Worm (Caenorhabditis elegans) whole organism, L2 larva: ENCODE data around the gene szy-2.

Source experiments
- C34F6.9 ChIP-seq: fragments of 150-350 bp; optimal IDR thresholded peaks from 2 replicates; lab custom pipeline; 2014; ENCODE audit warnings: missing biosample characterization, missing genetic modification characterization
- F13H6.1 ChIP-seq: sonication (generic microtip); optimal IDR thresholded peaks from 2 replicates; lab custom pipeline; 2016; ENCODE audit warnings: missing genetic modification characterization, missing compliant biosample characterization
- Y55F3AM.14 ChIP-seq: fragments of 200-800 bp; sonication (Bioruptor generic); optimal IDR thresholded peaks from 2 replicates; lab custom pipeline; 2018; ENCODE audit warnings: mild to moderate bottlenecking, missing genetic modification characterization, missing compliant biosample characterization
- ZK546.5 ChIP-seq: sonication (generic microtip); optimal IDR thresholded peaks from 2 replicates; lab custom pipeline; 2017; ENCODE audit warnings: missing biosample characterization, missing genetic modification characterization
- alr-1 ChIP-seq: fragments of 150-350 bp; optimal IDR thresholded peaks from 2 replicates; lab custom pipeline; 2014; ENCODE audit warnings: missing biosample characterization, missing genetic modification characterization
- aly-2 ChIP-seq: fragments of 150-350 bp; optimal IDR thresholded peaks from 2 replicates; lab custom pipeline; 2014; ENCODE audit warnings: missing biosample characterization, missing genetic modification characterization
- ama-1 ChIP-seq: fragments of 150-350 bp; optimal IDR thresholded peaks from 2 replicates; lab custom pipeline; 2018; ENCODE audit warnings: inconsistent platforms
- blmp-1 ChIP-seq: sonication (generic microtip); optimal IDR thresholded peaks from 2 replicates; lab custom pipeline; 2017; ENCODE audit warnings: missing genetic modification characterization, mild to moderate bottlenecking, missing compliant biosample characterization, antibody characterized with exemption, moderate library complexity; ENCODE audit not compliant: insufficient read depth
- ceh-16 ChIP-seq: fragments of 150-350 bp; optimal IDR thresholded peaks from 2 replicates; lab custom pipeline; 2014; ENCODE audit warnings: missing biosample characterization, missing genetic modification characterization
- ceh-82 ChIP-seq: fragments of 150-350 bp; optimal IDR thresholded peaks from 2 replicates; lab custom pipeline; 2014; ENCODE audit warnings: missing biosample characterization, missing genetic modification characterization
- crh-2 ChIP-seq: sonication (generic microtip); optimal IDR thresholded peaks from 2 replicates; lab custom pipeline; 2017; ENCODE audit warnings: missing biosample characterization, missing genetic modification characterization
- egl-27 ChIP-seq: sonication (generic microtip); optimal IDR thresholded peaks from 3 replicates; lab custom pipeline; 2017; ENCODE audit warnings: missing biosample characterization, missing genetic modification reagents, missing genetic modification characterization
- elt-3 ChIP-seq: sonication (generic microtip); optimal IDR thresholded peaks from 2 replicates; lab custom pipeline; 2017; ENCODE audit warnings: missing biosample characterization, missing genetic modification characterization
- fos-1 ChIP-seq: fragments of 150-350 bp; optimal IDR thresholded peaks from 2 replicates; lab custom pipeline; 2014; ENCODE audit warnings: missing biosample characterization, missing genetic modification characterization
- gmeb-1 ChIP-seq: fragments of 150-350 bp; optimal IDR thresholded peaks from 2 replicates; lab custom pipeline; 2014; ENCODE audit warnings: missing biosample characterization, missing genetic modification characterization
- lin-11 ChIP-seq: fragments of 150-350 bp; sonication (generic microtip); optimal IDR thresholded peaks from 2 replicates; lab custom pipeline; 2014; ENCODE audit warnings: missing biosample characterization, missing genetic modification characterization, inconsistent platforms, mixed read lengths
- lin-13 ChIP-seq: fragments of 150-350 bp; optimal IDR thresholded peaks from 2 replicates; lab custom pipeline; 2014; ENCODE audit warnings: missing biosample characterization, missing genetic modification reagents, missing genetic modification characterization
- lin-39 ChIP-seq: fragments of 150-350 bp; optimal IDR thresholded peaks from 2 replicates; lab custom pipeline; 2014; ENCODE audit warnings: missing biosample characterization, missing genetic modification reagents, missing genetic modification characterization
- lsy-2 ChIP-seq, 2 experiments: fragments of 150-350 bp in 1 of 2; sonication (generic microtip) in 1 of 2; optimal IDR thresholded peaks; 2 replicates each; lab custom pipeline; 2014 to 2017; ENCODE audit warnings: missing biosample characterization in 2 of 2, missing genetic modification characterization in 2 of 2
- mab-5 ChIP-seq: fragments of 150-350 bp; optimal IDR thresholded peaks from 2 replicates; lab custom pipeline; 2014; ENCODE audit warnings: missing biosample characterization, missing genetic modification characterization
- mbf-1 ChIP-seq: sonication (generic microtip); optimal IDR thresholded peaks from 2 replicates; lab custom pipeline; 2017; ENCODE audit warnings: missing biosample characterization, missing genetic modification characterization
- mdl-1 ChIP-seq, 2 experiments: fragments of 150-350 bp in 1 of 2; sonication (generic microtip) in 1 of 2; optimal IDR thresholded peaks; 2 replicates each; lab custom pipeline; 2017; ENCODE audit warnings: missing biosample characterization in 2 of 2, missing genetic modification characterization in 2 of 2
- nhr-10 ChIP-seq: sonication (generic microtip); optimal IDR thresholded peaks from 2 replicates; lab custom pipeline; 2017; ENCODE audit warnings: missing biosample characterization, missing genetic modification characterization
- nhr-12 ChIP-seq: fragments of 150-350 bp; optimal IDR thresholded peaks from 2 replicates; lab custom pipeline; 2014; ENCODE audit warnings: missing biosample characterization, missing genetic modification characterization
- nhr-129 ChIP-seq: fragments of 150-350 bp; optimal IDR thresholded peaks from 2 replicates; lab custom pipeline; 2014; ENCODE audit warnings: missing biosample characterization, missing genetic modification characterization
- nhr-21 ChIP-seq: fragments of 150-350 bp; optimal IDR thresholded peaks from 2 replicates; lab custom pipeline; 2014; ENCODE audit warnings: missing biosample characterization, missing genetic modification characterization
- nhr-23 ChIP-seq: fragments of 150-350 bp; optimal IDR thresholded peaks from 2 replicates; lab custom pipeline; 2014; ENCODE audit warnings: missing biosample characterization, missing genetic modification reagents, missing genetic modification characterization
- nhr-237 ChIP-seq: fragments of 150-350 bp; optimal IDR thresholded peaks from 2 replicates; lab custom pipeline; 2014; ENCODE audit warnings: missing biosample characterization, missing genetic modification characterization
- nhr-6 ChIP-seq: fragments of 150-350 bp; optimal IDR thresholded peaks from 2 replicates; lab custom pipeline; 2014; ENCODE audit warnings: missing biosample characterization, missing genetic modification characterization
- nhr-77 ChIP-seq: fragments of 150-350 bp; optimal IDR thresholded peaks from 2 replicates; lab custom pipeline; 2014; ENCODE audit warnings: missing biosample characterization, missing genetic modification characterization
- peb-1 ChIP-seq: fragments of 150-350 bp; optimal IDR thresholded peaks from 2 replicates; lab custom pipeline; 2014; ENCODE audit warnings: missing biosample characterization, missing genetic modification characterization
- sem-4 ChIP-seq: fragments of 150-350 bp; optimal IDR thresholded peaks from 2 replicates; lab custom pipeline; 2014; ENCODE audit warnings: missing biosample characterization, missing genetic modification reagents, missing genetic modification characterization
- skn-1 ChIP-seq: sonication (generic microtip); optimal IDR thresholded peaks from 2 replicates; lab custom pipeline; 2017; ENCODE audit warnings: missing biosample characterization, missing genetic modification characterization
- sma-3 ChIP-seq: sonication (generic microtip); optimal IDR thresholded peaks from 2 replicates; lab custom pipeline; 2016; ENCODE audit warnings: missing genetic modification reagents, missing genetic modification characterization, missing compliant biosample characterization
- sma-9 ChIP-seq, 2 experiments: fragments of 150-350 bp in 1 of 2; sonication (generic microtip) in 1 of 2; optimal IDR thresholded peaks; 2 replicates each; lab custom pipeline; 2014 to 2016; ENCODE audit warnings: missing genetic modification characterization in 2 of 2, mild to moderate bottlenecking in 1 of 2, missing biosample characterization in 1 of 2, missing compliant biosample characterization in 1 of 2, missing genetic modification reagents in 1 of 2, moderate library complexity in 1 of 2
- snpc-4 ChIP-seq: fragments of 150-350 bp; optimal IDR thresholded peaks from 2 replicates; lab custom pipeline; 2014; ENCODE audit warnings: missing biosample characterization, missing genetic modification characterization
- unc-39 ChIP-seq: fragments of 150-350 bp; optimal IDR thresholded peaks from 2 replicates; lab custom pipeline; 2014; ENCODE audit warnings: missing biosample characterization, missing genetic modification characterization
- unc-55 ChIP-seq: fragments of 150-350 bp; sonication (generic microtip); optimal IDR thresholded peaks from 3 replicates; lab custom pipeline; 2014; ENCODE audit warnings: missing biosample characterization, missing genetic modification reagents, missing genetic modification characterization
- unc-62 ChIP-seq: fragments of 150-350 bp; optimal IDR thresholded peaks from 2 replicates; lab custom pipeline; 2014; ENCODE audit warnings: missing biosample characterization, missing genetic modification reagents, missing genetic modification characterization
- zag-1 ChIP-seq: fragments of 150-350 bp; optimal IDR thresholded peaks from 2 replicates; lab custom pipeline; 2014; ENCODE audit warnings: missing biosample characterization, missing genetic modification characterization
- ztf-11 ChIP-seq: sonication (generic microtip); optimal IDR thresholded peaks from 2 replicates; lab custom pipeline; 2017; ENCODE audit warnings: missing biosample characterization, missing genetic modification characterization
- ztf-4 ChIP-seq: fragments of 150-350 bp; optimal IDR thresholded peaks from 2 replicates; lab custom pipeline; 2014; ENCODE audit warnings: missing biosample characterization, missing genetic modification characterization

Gene szy-2

DNA sequence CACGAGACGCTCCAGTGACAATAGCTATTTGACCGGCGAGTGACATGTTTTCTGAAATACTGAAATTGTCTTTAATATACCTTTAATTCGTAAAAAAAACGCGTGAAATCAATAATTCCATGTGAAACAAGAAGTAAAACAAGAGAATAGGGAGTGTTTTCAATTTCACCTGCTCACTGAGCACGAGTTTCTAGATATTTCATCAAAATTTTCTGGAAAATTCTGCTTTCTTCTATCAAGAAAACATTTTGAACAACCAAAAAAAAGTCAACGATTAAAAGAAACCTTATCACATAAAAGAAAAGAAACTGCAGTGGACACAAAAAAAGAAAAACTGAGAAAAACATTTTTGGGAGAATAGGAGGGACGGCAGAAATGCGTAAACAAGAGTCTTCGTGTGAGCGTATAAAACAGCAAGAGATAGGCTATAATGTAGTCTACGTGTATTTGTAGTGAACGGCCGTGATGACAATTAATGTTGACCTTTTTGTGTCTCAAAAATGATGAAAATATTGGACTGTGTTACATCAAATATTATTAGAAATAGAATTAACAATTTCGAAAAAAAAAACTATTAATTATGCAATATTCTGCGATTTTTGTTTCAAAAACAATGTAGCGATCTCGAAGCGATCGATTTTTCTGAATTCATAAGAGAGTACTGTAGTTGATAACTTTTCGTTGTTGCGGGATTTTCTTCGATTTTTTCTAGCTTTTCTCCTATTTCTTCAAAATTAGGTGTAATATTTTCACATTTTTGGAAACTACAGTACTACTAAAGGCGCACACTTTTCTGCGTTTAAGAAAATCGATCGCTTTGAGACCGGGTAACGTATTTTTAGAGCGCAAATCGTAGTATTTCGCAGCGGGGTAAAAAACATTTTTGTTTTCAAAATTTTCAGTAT lies 2.8 kb downstream of the szy-2 start, which contains the start of gene dhs-9 (continued):
- peak; percentile 4 for TF ChIP-seq unc-55 (GFP tag; lab: Kevin White, UChicago)
- no peak for TF ChIP-seq elt-3 (tag; lab: Kevin White, UChicago)
- TF ChIP-seq mab-5 (tag; lab: Kevin White, UChicago), result no peak
- peak in 1 of 2 experiments; percentile 45 for TF ChIP-seq lsy-2 (tag; optimal IDR thresholded peaks at IDR 0.05; lab: Kevin White, UChicago)
- peak; percentile 61 for TF ChIP-seq nhr-129
- TF ChIP-seq nhr-237 (tag; lab: Kevin White, UChicago), result no peak
- no peak for TF ChIP-seq lin-39
- TF ChIP-seq nhr-23 (tag; lab: Kevin White, UChicago), result no peak
- no peak for TF ChIP-seq nhr-12
- TF ChIP-seq nhr-6, result no peak
- TF ChIP-seq F13H6.1 (tag; lab: Kevin White, UChicago), result peak; percentile 33
- TF ChIP-seq Y55F3AM.14 (GFP tag; lab: Kevin White, UChicago), result no peak
- no peak for TF ChIP-seq sma-9 (GFP tag; optimal IDR thresholded peaks at IDR 0.05; lab: Kevin White, UChicago)
- no peak for TF ChIP-seq sma-9 (tag; optimal IDR thresholded peaks at IDR 0.05; lab: Kevin White, UChicago)
- no peak for TF ChIP-seq ZK546.5 (tag; lab: Kevin White, UChicago)
- no peak for TF ChIP-seq ceh-82
- TF ChIP-seq nhr-10 (tag; lab: Kevin White, UChicago), result no peak
- TF ChIP-seq sem-4 (tag; lab: Kevin White, UChicago), result no peak
- no peak for TF ChIP-seq ceh-16 (tag; lab: Kevin White, UChicago)
- TF ChIP-seq lin-13 (GFP tag; lab: Kevin White, UChicago), result no peak
- TF ChIP-seq ztf-11 (tag; lab: Kevin White, UChicago), result no peak
- TF ChIP-seq unc-39 (tag; lab: Kevin White, UChicago), result no peak

DNA sequence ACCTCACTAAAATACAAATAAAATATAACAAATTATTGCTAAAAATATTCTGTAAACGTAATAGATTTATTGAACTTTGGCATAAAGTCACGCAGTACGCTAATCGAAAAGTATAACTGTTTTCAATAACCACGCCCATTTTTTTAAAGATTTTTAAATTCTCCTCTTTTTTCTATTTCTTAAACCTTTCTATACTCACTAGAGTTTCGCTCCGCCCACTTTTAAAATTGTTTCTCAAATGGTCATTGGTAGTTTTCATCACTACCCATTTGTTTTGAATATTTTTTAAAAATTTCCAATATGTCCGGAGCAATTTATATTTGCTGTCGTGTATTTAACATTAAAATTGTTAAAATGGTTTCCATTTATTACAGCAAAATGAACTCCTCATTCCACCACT lies 9.2 kb downstream of the szy-2 start, which contains the start of gene Y32H12A.1:
Gene Y32H12A.1 (plus strand): TSS at position 301 of the 400 bp plus-strand sequence.
- TF ChIP-seq lin-13 (GFP tag; lab: Kevin White, UChicago) (no peak), nhr-237 (tag; lab: Kevin White, UChicago) (no peak), mdl-1 (tag; optimal IDR thresholded peaks at IDR 0.05; lab: Kevin White, UChicago) (no peak), fos-1 (no peak), sma-9 (GFP tag; optimal IDR thresholded peaks at IDR 0.05; lab: Kevin White, UChicago) (no peak), sma-9 (tag; optimal IDR thresholded peaks at IDR 0.05; lab: Kevin White, UChicago) (no peak), ztf-11 (tag; lab: Kevin White, UChicago) (no peak), ztf-4 (no peak), sem-4 (tag; lab: Kevin White, UChicago) (no peak), unc-39 (tag; lab: Kevin White, UChicago) (no peak), nhr-21 (no peak), sma-3 (GFP tag; lab: Kevin White, UChicago) (no peak), ZK546.5 (tag; lab: Kevin White, UChicago) (no peak), unc-55 (GFP tag; lab: Kevin White, UChicago) (no peak), nhr-10 (tag; lab: Kevin White, UChicago) (no peak), zag-1 (tag; lab: Kevin White, UChicago) (no peak), nhr-23 (tag; lab: Kevin White, UChicago) (no peak), lsy-2 (tag; optimal IDR thresholded peaks at IDR 0.05; lab: Kevin White, UChicago) (no peak), ama-1 (lab: Kevin White, UChicago) (no peak), crh-2 (tag; lab: Kevin White, UChicago) (no peak), gmeb-1 (no peak)

DNA sequence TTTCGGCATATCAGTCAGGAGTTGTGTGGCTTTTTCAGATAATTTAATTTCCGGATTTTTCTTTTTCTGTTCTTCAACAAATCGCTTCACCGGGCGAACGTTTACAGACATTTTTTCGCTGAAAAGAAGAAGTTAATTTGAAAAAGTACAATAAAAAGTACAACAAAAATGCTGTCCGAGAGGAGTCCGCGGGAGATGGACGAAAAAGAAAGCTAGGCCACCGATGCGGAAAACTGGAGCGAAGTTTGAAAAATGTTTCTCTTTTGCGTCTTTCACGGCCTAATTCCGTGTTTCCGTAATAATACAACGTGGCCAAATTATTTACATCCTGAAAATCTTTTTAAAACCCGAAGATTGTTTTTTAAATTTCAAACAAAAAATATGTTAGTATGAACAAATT lies 21.8 kb downstream of the szy-2 start, which contains the start of gene thoc-5:
Gene thoc-5 (minus strand): TSS at position 152 of the 400 bp plus-strand sequence.
- TF ChIP-seq peb-1, result no peak
- no peak for TF ChIP-seq nhr-77 (tag; lab: Kevin White, UChicago)
- no peak for TF ChIP-seq zag-1 (tag; lab: Kevin White, UChicago)
- peak; percentile 93 for TF ChIP-seq sma-9 (GFP tag; optimal IDR thresholded peaks at IDR 0.05; lab: Kevin White, UChicago)
- no peak for TF ChIP-seq sma-9 (tag; optimal IDR thresholded peaks at IDR 0.05; lab: Kevin White, UChicago)
- TF ChIP-seq aly-2 (tag; lab: Kevin White, UChicago), result no peak
- peak; percentile 77 for TF ChIP-seq C34F6.9 (tag; lab: Kevin White, UChicago)
- TF ChIP-seq egl-27 (tag; lab: Kevin White, UChicago), result peak; percentile 67
- TF ChIP-seq unc-39 (tag; lab: Kevin White, UChicago), result no peak
- TF ChIP-seq sma-3 (GFP tag; lab: Kevin White, UChicago), result peak; percentile 90
- no peak for TF ChIP-seq ztf-11 (tag; lab: Kevin White, UChicago)
- TF ChIP-seq ceh-16 (tag; lab: Kevin White, UChicago), result no peak
- TF ChIP-seq sem-4 (tag; lab: Kevin White, UChicago), result peak; percentile 62
- TF ChIP-seq nhr-237 (tag; lab: Kevin White, UChicago), result no peak
- peak; percentile 64 for TF ChIP-seq mab-5 (tag; lab: Kevin White, UChicago)
- TF ChIP-seq Y55F3AM.14 (GFP tag; lab: Kevin White, UChicago), result peak; percentile 34
- TF ChIP-seq lin-11 (tag; lab: Kevin White, UChicago), result peak; percentile 75
- TF ChIP-seq mbf-1 (tag; lab: Kevin White, UChicago), result no peak
- peak; percentile 97 for TF ChIP-seq gmeb-1
- peak; percentile 57 for TF ChIP-seq snpc-4 (tag; lab: Kevin White, UChicago)
- TF ChIP-seq unc-62, result no peak
- TF ChIP-seq mdl-1 (tag; optimal IDR thresholded peaks at IDR 0.05; lab: Kevin White, UChicago), result no peak
- no peak for TF ChIP-seq skn-1 (tag; lab: Kevin White, UChicago)
- peak; percentile 48 for TF ChIP-seq nhr-6
- peak; percentile 87 for TF ChIP-seq F13H6.1 (tag; lab: Kevin White, UChicago)
- peak; percentile 46 for TF ChIP-seq fos-1
- TF ChIP-seq ama-1 (lab: Kevin White, UChicago), result peak; percentile 33
- TF ChIP-seq ZK546.5 (tag; lab: Kevin White, UChicago), result no peak
- no peak for TF ChIP-seq elt-3 (tag; lab: Kevin White, UChicago)
- peak; percentile 40 for TF ChIP-seq blmp-1 (tag; lab: Kevin White, UChicago)
- TF ChIP-seq nhr-21, result peak; percentile 40
- no peak for TF ChIP-seq alr-1
- peak; percentile 60 for TF ChIP-seq ztf-4
- peak; percentile 76 for TF ChIP-seq crh-2 (tag; lab: Kevin White, UChicago)
